Worm (Caenorhabditis elegans): ENCODE data around the gene dpyd-1.

The dpyd-1 gene

DNA sequence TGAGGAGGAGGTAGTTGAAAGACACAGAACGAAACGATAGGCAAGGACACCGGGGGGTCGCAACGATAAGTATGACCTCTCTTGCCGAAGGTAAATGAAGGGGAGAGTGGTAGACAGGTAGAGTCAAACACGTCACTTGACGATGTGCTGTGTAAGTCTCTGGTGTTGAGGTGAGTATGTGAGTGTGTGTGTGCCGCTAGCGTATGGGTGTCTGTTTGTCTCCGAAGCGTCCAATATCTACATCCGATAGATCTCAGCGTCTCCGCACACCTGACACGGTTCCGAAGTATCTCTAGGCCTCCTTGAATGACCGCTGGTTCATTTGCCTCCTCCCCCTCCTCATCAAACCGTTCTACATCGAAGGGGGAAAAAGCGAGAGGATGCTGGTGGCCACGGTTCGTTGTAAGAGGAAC is 7.5 kb downstream of the dpyd-1 start (continued):
- no peak for TF ChIP-seq madf-8 (GFP tag; conservative IDR thresholded peaks at IDR 0.05)
- no peak for TF ChIP-seq T07F8.4 (tag; optimal IDR thresholded peaks at IDR 0.05)
- TF ChIP-seq F57C9.4 (tag; optimal IDR thresholded peaks at IDR 0.05) = no peak
- TF ChIP-seq nhr-179 (tag; optimal IDR thresholded peaks at IDR 0.05) = no peak
- TF ChIP-seq him-1 (tag; optimal IDR thresholded peaks at IDR 0.05) = no peak
- no peak for TF ChIP-seq F57A8.1 (GFP tag; optimal IDR thresholded peaks at IDR 0.05)
- TF ChIP-seq atf-7 (tag; optimal IDR thresholded peaks at IDR 0.05) = peak; percentile 34
- no peak for TF ChIP-seq hlh-12 (tag; optimal IDR thresholded peaks at IDR 0.05)
- no peak for TF ChIP-seq F10E7.11 (tag; optimal IDR thresholded peaks at IDR 0.05)
- TF ChIP-seq egl-44 (GFP tag; IDR thresholded peaks at IDR 0.05) = no peak
- no peak for TF ChIP-seq snpc-1.3 (tag; optimal IDR thresholded peaks at IDR 0.05; ENCODE audit: insufficient read depth)
- TF ChIP-seq xnd-1 (tag; optimal IDR thresholded peaks at IDR 0.05) = no peak
- TF ChIP-seq zim-3 (tag; optimal IDR thresholded peaks at IDR 0.05) = no peak
- TF ChIP-seq attf-3 (GFP tag; conservative IDR thresholded peaks at IDR 0.05) = no peak
- TF ChIP-seq sea-2 (GFP tag; IDR thresholded peaks at IDR 0.05) = no peak
- TF ChIP-seq nfya-2 (GFP tag; IDR thresholded peaks at IDR 0.05) = no peak
- TF ChIP-seq zfh-2 (GFP tag; conservative IDR thresholded peaks at IDR 0.05) = peak; percentile 88
- peak; percentile 61; the same call in 1 of the 2 replicates for TF ChIP-seq ekl-4 (GFP tag; IDR thresholded peaks at IDR 0.05)
- TF ChIP-seq ztf-6 (GFP tag; IDR thresholded peaks at IDR 0.05) = no peak
- no peak for TF ChIP-seq mes-4 (tag; optimal IDR thresholded peaks at IDR 0.05)
- no peak for TF ChIP-seq B0261.1 (tag; optimal IDR thresholded peaks at IDR 0.05)
- TF ChIP-seq attf-5 (GFP tag; optimal IDR thresholded peaks at IDR 0.05) = no peak
- TF ChIP-seq ztf-26 (tag; optimal IDR thresholded peaks at IDR 0.05) = no peak
- no peak for TF ChIP-seq bed-1 (GFP tag; IDR thresholded peaks at IDR 0.05)
- no peak for TF ChIP-seq rec-8 (tag; optimal IDR thresholded peaks at IDR 0.05)
- TF ChIP-seq ets-4 (GFP tag; optimal IDR thresholded peaks at IDR 0.05) = no peak
- TF ChIP-seq F23B12.7 (tag; optimal IDR thresholded peaks at IDR 0.05; ENCODE audit: insufficient read depth) = no peak
- TF ChIP-seq lin-40 (tag; optimal IDR thresholded peaks at IDR 0.05) = peak; percentile 29
- TF ChIP-seq ztf-18 (tag; optimal IDR thresholded peaks at IDR 0.05) = no peak
- no peak for TF ChIP-seq fkh-3 (tag; optimal IDR thresholded peaks at IDR 0.05)
- peak; percentile 18 for TF ChIP-seq repo-1 (tag; optimal IDR thresholded peaks at IDR 0.05)
- no peak for TF ChIP-seq C17E4.6 (GFP tag; IDR thresholded peaks at IDR 0.05)
- no peak for TF ChIP-seq Y95B8A.8 (GFP tag; IDR thresholded peaks at IDR 0.05)
- TF ChIP-seq snpc-3.4 (tag; optimal IDR thresholded peaks at IDR 0.05) = no peak
- TF ChIP-seq rcor-1 (GFP tag; IDR thresholded peaks at IDR 0.05) = peak; percentile 41; the same call in 1 of the 2 replicates
- no peak for TF ChIP-seq ama-1 (optimal IDR thresholded peaks at IDR 0.05)
- no peak for TF ChIP-seq ama-1 (GFP tag; optimal IDR thresholded peaks at IDR 0.05)
- TF ChIP-seq cebp-2 (GFP tag; IDR thresholded peaks at IDR 0.05) = no peak
- no peak for TF ChIP-seq F55B11.4 (tag; optimal IDR thresholded peaks at IDR 0.05; ENCODE audit: borderline replicate concordance, insufficient read depth)
- TF ChIP-seq hmg-1.2 (GFP tag; IDR thresholded peaks at IDR 0.05) = peak; percentile 38; the same call in 1 of the 2 replicates
- TF ChIP-seq C06A6.2 (GFP tag; conservative IDR thresholded peaks at IDR 0.05) = no peak; the same call in 1 of the 2 replicates
- TF ChIP-seq B0336.3 (GFP tag; IDR thresholded peaks at IDR 0.05) = peak; percentile 41; the same call in 1 of the 2 replicates
- TF ChIP-seq let-526 (GFP tag; IDR thresholded peaks at IDR 0.05) = no peak
- TF ChIP-seq lag-1 (GFP tag; IDR thresholded peaks at IDR 0.05) = no peak
- TF ChIP-seq cebp-1 (GFP tag; IDR thresholded peaks at IDR 0.05) = no peak
- peak; percentile 56 for TF ChIP-seq cebp-1 (tag; optimal IDR thresholded peaks at IDR 0.05)
- TF ChIP-seq lsl-1 (GFP tag; optimal IDR thresholded peaks at IDR 0.05) = no peak
- no peak for TF ChIP-seq F22D6.2 (tag; optimal IDR thresholded peaks at IDR 0.05)
- no peak for TF ChIP-seq ceh-79 (tag; optimal IDR thresholded peaks at IDR 0.05)
- peak; percentile 50 for TF ChIP-seq akir-1 (GFP tag; optimal IDR thresholded peaks at IDR 0.05)

All from whole organism, young adult.